Worm (Caenorhabditis elegans) whole organism, L1 larva: ENCODE data around the gene rol-8.

Experiments used
- Y116A8C.19 ChIP-seq: sonication (generic microtip); optimal IDR thresholded peaks from 2 replicates; lab custom pipeline; 2016; ENCODE audit warnings: missing compliant biosample characterization, missing genetic modification characterization, borderline replicate concordance
- ama-1 ChIP-seq: fragments of 150-350 bp; optimal IDR thresholded peaks from 2 replicates; lab custom pipeline; 2014
- egl-27 ChIP-seq, 2 experiments: fragments of 150-350 bp in 1 of 2; sonication (generic microtip); optimal IDR thresholded peaks; 3 replicates each; lab custom pipeline; 2017 to 2018; ENCODE audit warnings: missing biosample characterization in 2 of 2, missing genetic modification characterization in 2 of 2, missing genetic modification reagents in 2 of 2
- grh-1 ChIP-seq: fragments of 200-800 bp; sonication (Bioruptor generic); IDR thresholded peaks from 2 replicates; pipeline ENCODE4 v1.3.6; 2022; ENCODE audit warnings: missing genetic modification reagents, missing genetic modification characterization, missing compliant biosample characterization
- lin-15B ChIP-seq: fragments of 150-350 bp; sonication (generic microtip); optimal IDR thresholded peaks from 3 replicates; lab custom pipeline; 2014; ENCODE audit warnings: missing biosample characterization, missing genetic modification characterization
- lin-39 ChIP-seq: fragments of 150-350 bp; optimal IDR thresholded peaks from 2 replicates; lab custom pipeline; 2014; ENCODE audit warnings: missing biosample characterization, missing genetic modification reagents, missing genetic modification characterization
- nhr-12 ChIP-seq: sonication (generic microtip); optimal IDR thresholded peaks from 2 replicates; lab custom pipeline; 2017; ENCODE audit warnings: missing biosample characterization, missing genetic modification characterization
- nhr-237 ChIP-seq: fragments of 150-350 bp; optimal IDR thresholded peaks from 2 replicates; lab custom pipeline; 2014; ENCODE audit warnings: missing biosample characterization, missing genetic modification characterization
- nhr-47 ChIP-seq: sonication (generic microtip); optimal IDR thresholded peaks from 2 replicates; lab custom pipeline; 2016; ENCODE audit warnings: mild to moderate bottlenecking, missing genetic modification characterization, moderate library complexity, missing compliant biosample characterization
- sup-37 ChIP-seq: fragments of 200-800 bp; sonication (Bioruptor generic); optimal IDR thresholded peaks from 2 replicates; lab custom pipeline; 2018; ENCODE audit warnings: mild to moderate bottlenecking, missing genetic modification characterization, missing compliant biosample characterization
- unc-98 ChIP-seq: fragments of 200-800 bp; sonication (Bioruptor generic); IDR thresholded peaks from 2 replicates; pipeline ENCODE4 v1.3.6; 2022; ENCODE audit warnings: missing genetic modification characterization, missing compliant biosample characterization
- ztf-11 ChIP-seq, 2 experiments: sonication (generic microtip); optimal IDR thresholded peaks; 2 replicates each; lab custom pipeline; 2016 to 2017; ENCODE audit warnings: missing genetic modification characterization in 2 of 2, missing biosample characterization in 1 of 2, missing compliant biosample characterization in 1 of 2

ce11 chrII:7496070-7496469 lies 47.8 kb upstream of the rol-8 start, which contains the start of gene spi-1:
- TF ChIP-seq lin-15B (no peak), nhr-47 (tag; lab: Kevin White, UChicago) (no peak), lin-39 (tag; lab: Kevin White, UChicago) (no peak), egl-27 (tag; optimal IDR thresholded peaks at IDR 0.05; lab: Kevin White, UChicago) (no peak), ama-1 (lab: Kevin White, UChicago) (no peak), unc-98 (GFP tag; lab: Robert Waterston, UW) (no peak), nhr-237 (tag; lab: Kevin White, UChicago) (no peak), ztf-11 (tag; optimal IDR thresholded peaks at IDR 0.05; lab: Kevin White, UChicago) (no peak), Y116A8C.19 (tag; lab: Kevin White, UChicago) (no peak), grh-1 (GFP tag; lab: Robert Waterston, UW) (no peak), nhr-12 (tag; lab: Kevin White, UChicago) (no peak), sup-37 (GFP tag; lab: Kevin White, UChicago) (no peak)
